Fruit fly (Drosophila melanogaster): Measurements from ENCODE around the gene CG33552.

The CG33552 gene

DNA sequence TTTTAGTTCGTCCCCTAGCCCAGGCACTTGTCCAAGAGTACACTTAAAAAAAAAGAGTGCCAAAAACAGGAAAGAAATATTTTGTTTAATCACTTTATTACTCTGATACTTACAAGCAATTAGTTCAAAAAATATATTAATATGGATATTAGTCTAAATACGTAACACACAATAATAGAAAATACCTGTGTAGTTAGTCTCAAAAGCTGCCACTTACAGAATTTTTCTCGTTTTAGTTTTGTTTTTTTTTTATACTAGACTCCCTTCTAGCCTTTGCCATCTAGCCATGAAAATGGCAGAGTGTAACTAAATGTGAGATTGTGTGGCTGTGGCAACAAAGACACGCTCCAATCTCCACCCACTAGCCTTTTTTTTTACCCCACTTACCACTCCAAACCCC is 5.6 kb downstream of the CG33552 start (continued):
- TF ChIP-seq Eip75B (GFP tag; optimal IDR thresholded peaks at IDR 0.05) (peak; percentile 37), dac (GFP tag; optimal IDR thresholded peaks at IDR 0.05) (no peak), fd85E (GFP tag; optimal IDR thresholded peaks at IDR 0.05) (no peak), CG11294 (GFP tag; IDR thresholded peaks at IDR 0.05) (0 out of 2 replicates have a peak, but pooled peaks have one; percentile 14), CG11762 (GFP tag; optimal IDR thresholded peaks at IDR 0.05; ENCODE audit: insufficient read depth) (peak; percentile 24), Sox14 (GFP tag; optimal IDR thresholded peaks at IDR 0.05) (peak; percentile 64), pdm3 (GFP tag; optimal IDR thresholded peaks at IDR 0.05) (peak; percentile 72), CG10631 (GFP tag; optimal IDR thresholded peaks at IDR 0.05) (peak; percentile 83), CG8632 (GFP tag; optimal IDR thresholded peaks at IDR 0.05) (peak; percentile 50), Eip78C (GFP tag) (peak; percentile 94), CG9139 (GFP tag; optimal IDR thresholded peaks at IDR 0.05) (peak; percentile 57), Sox102F (GFP tag; optimal IDR thresholded peaks at IDR 0.05) (no peak), Hr4 (GFP tag; optimal IDR thresholded peaks at IDR 0.05) (peak; percentile 77), eg (GFP tag; IDR thresholded peaks at IDR 0.05) (0 out of 3 replicates have a peak, but pooled peaks have one; percentile 13), Ets21C (GFP tag; optimal IDR thresholded peaks at IDR 0.05) (no peak), OdsH (GFP tag; optimal IDR thresholded peaks at IDR 0.05) (peak; percentile 63), Eip93F (GFP tag; optimal IDR thresholded peaks at IDR 0.05) (no peak), CG6808 (GFP tag; optimal IDR thresholded peaks at IDR 0.05) (peak; percentile 76), salr (GFP tag; optimal IDR thresholded peaks at IDR 0.05) (peak; percentile 27 to 67), CG4318 (GFP tag; optimal IDR thresholded peaks at IDR 0.05) (peak; percentile 65), fd59A (GFP tag; optimal IDR thresholded peaks at IDR 0.05) (peak; percentile 65), Smox (GFP tag; optimal IDR thresholded peaks at IDR 0.05) (no peak), spab (GFP tag; optimal IDR thresholded peaks at IDR 0.05) (peak; percentile 62)

dm6 chr2L:16689800-16690618 is 7.7 kb downstream of the CG33552 start:
- TF ChIP-seq CG8632 (GFP tag; optimal IDR thresholded peaks at IDR 0.05) (peak; percentile 52), CG3919 (GFP tag; optimal IDR thresholded peaks at IDR 0.05) (peak; percentile 63), net (GFP tag; optimal IDR thresholded peaks at IDR 0.05) (peak; percentile 52), Blimp-1 (GFP tag; optimal IDR thresholded peaks at IDR 0.05) (no peak), CG16779 (tag; optimal IDR thresholded peaks at IDR 0.05) (peak; percentile 6), CG8319 (GFP tag; optimal IDR thresholded peaks at IDR 0.05) (no peak), CG15336 (GFP tag; IDR thresholded peaks at IDR 0.05) (peak; percentile 47), CG3032 (tag; optimal IDR thresholded peaks at IDR 0.05) (peak; percentile 9), Eip75B (GFP tag; optimal IDR thresholded peaks at IDR 0.05) (peak; percentile 11), topi (GFP tag; optimal IDR thresholded peaks at IDR 0.05) (peak; percentile 68), vri (GFP tag; optimal IDR thresholded peaks at IDR 0.05) (peak; percentile 58), CG4318 (GFP tag; optimal IDR thresholded peaks at IDR 0.05) (peak; percentile 47), ss (GFP tag; optimal IDR thresholded peaks at IDR 0.05) (peak; percentile 39 to 42), CG6276 (GFP tag; optimal IDR thresholded peaks at IDR 0.05) (peak; percentile 20), esn (GFP tag; optimal IDR thresholded peaks at IDR 0.05) (peak; percentile 72), OdsH (GFP tag; optimal IDR thresholded peaks at IDR 0.05) (peak; percentile 64), CG10669 (GFP tag; optimal IDR thresholded peaks at IDR 0.05) (no peak), CG11762 (GFP tag; optimal IDR thresholded peaks at IDR 0.05; ENCODE audit: insufficient read depth) (no peak), Lpt (GFP tag; optimal IDR thresholded peaks at IDR 0.05) (peak; percentile 22), lz (GFP tag; optimal IDR thresholded peaks at IDR 0.05) (peak; percentile 61), CG31627 (GFP tag; optimal IDR thresholded peaks at IDR 0.05) (peak; percentile 51), salr (GFP tag; optimal IDR thresholded peaks at IDR 0.05) (peak; percentile 10 to 55), spab (GFP tag; optimal IDR thresholded peaks at IDR 0.05) (no peak), pdm3 (GFP tag; optimal IDR thresholded peaks at IDR 0.05) (peak; percentile 54), acj6 (GFP tag; optimal IDR thresholded peaks at IDR 0.05) (peak; percentile 58), CG32006 (GFP tag; optimal IDR thresholded peaks at IDR 0.05) (peak; percentile 73), Ets96B (tag; optimal IDR thresholded peaks at IDR 0.05) (peak; percentile 68), Sox14 (GFP tag; optimal IDR thresholded peaks at IDR 0.05) (peak; percentile 73), fd59A (GFP tag; optimal IDR thresholded peaks at IDR 0.05) (peak; percentile 42), dac (GFP tag; optimal IDR thresholded peaks at IDR 0.05) (no peak), Eip93F (GFP tag; optimal IDR thresholded peaks at IDR 0.05) (no peak), eg (GFP tag; IDR thresholded peaks at IDR 0.05) (no peak), CG6808 (GFP tag; optimal IDR thresholded peaks at IDR 0.05) (peak; percentile 2), Ets21C (GFP tag; optimal IDR thresholded peaks at IDR 0.05) (peak; percentile 54), Met (GFP tag; optimal IDR thresholded peaks at IDR 0.05) (peak; percentile 44), CG34406 (GFP tag; optimal IDR thresholded peaks at IDR 0.05) (peak; percentile 53), CG11294 (GFP tag; IDR thresholded peaks at IDR 0.05) (no peak), CG6792 (GFP tag; optimal IDR thresholded peaks at IDR 0.05) (peak; percentile 20), Hr4 (GFP tag; optimal IDR thresholded peaks at IDR 0.05) (peak; percentile 39)

All from whole organism, prepupa.